Worm (Caenorhabditis elegans) whole organism, midembryonic: Measurements from ENCODE around the gene R04F11.2.

Experiments used
- T22C8.4 ChIP-seq: fragments of 200-800 bp; sonication (Bioruptor generic); IDR thresholded peaks from 2 replicates; pipeline ENCODE4 v1.3.6; 2022; ENCODE audit warnings: missing genetic modification characterization, missing compliant biosample characterization
- cog-1 ChIP-seq: sonication (generic microtip); optimal IDR thresholded peaks from 2 replicates; lab custom pipeline; 2016; ENCODE audit warnings: missing genetic modification characterization, missing compliant biosample characterization
- flt-1 ChIP-seq: fragments of 200-800 bp; sonication (Bioruptor generic); IDR thresholded peaks from 2 replicates; pipeline ENCODE4 v1.3.6; 2022; ENCODE audit warnings: missing genetic modification characterization, missing compliant biosample characterization
- klf-2 ChIP-seq: fragments of 200-800 bp; sonication (Bioruptor generic); conservative IDR thresholded peaks from 2 replicates; pipeline ENCODE4 v1.3.6; 2022; ENCODE audit warnings: missing genetic modification reagents, missing genetic modification characterization, missing compliant biosample characterization
- med-1 ChIP-seq: sonication (generic microtip); optimal IDR thresholded peaks from 2 replicates; lab custom pipeline; 2017; ENCODE audit warnings: missing genetic modification characterization, mild to moderate bottlenecking, missing compliant biosample characterization, antibody characterized with exemption, missing genetic modification reagents; ENCODE audit not compliant: insufficient read depth
- ref-1 ChIP-seq: fragments of 200-800 bp; sonication (Bioruptor generic); conservative IDR thresholded peaks from 2 replicates; pipeline ENCODE4 v1.3.6; 2022; ENCODE audit warnings: missing genetic modification reagents, missing genetic modification characterization, missing compliant biosample characterization
- tab-1 ChIP-seq: fragments of 200-800 bp; sonication (Bioruptor generic); IDR thresholded peaks from 2 replicates; pipeline ENCODE4 v1.3.6; 2022; ENCODE audit warnings: missing genetic modification characterization, missing compliant biosample characterization
- ztf-23 ChIP-seq: fragments of 200-800 bp; sonication (Bioruptor generic); IDR thresholded peaks from 2 replicates; pipeline ENCODE4 v1.3.6; 2022; ENCODE audit warnings: missing genetic modification reagents, missing genetic modification characterization, missing compliant biosample characterization
- ztf-29 ChIP-seq: fragments of 200-800 bp; sonication (Bioruptor generic); IDR thresholded peaks from 2 replicates; pipeline ENCODE4 v1.3.6; 2022; ENCODE audit warnings: missing genetic modification reagents, missing genetic modification characterization, missing compliant biosample characterization

R04F11.2 gene

DNA sequence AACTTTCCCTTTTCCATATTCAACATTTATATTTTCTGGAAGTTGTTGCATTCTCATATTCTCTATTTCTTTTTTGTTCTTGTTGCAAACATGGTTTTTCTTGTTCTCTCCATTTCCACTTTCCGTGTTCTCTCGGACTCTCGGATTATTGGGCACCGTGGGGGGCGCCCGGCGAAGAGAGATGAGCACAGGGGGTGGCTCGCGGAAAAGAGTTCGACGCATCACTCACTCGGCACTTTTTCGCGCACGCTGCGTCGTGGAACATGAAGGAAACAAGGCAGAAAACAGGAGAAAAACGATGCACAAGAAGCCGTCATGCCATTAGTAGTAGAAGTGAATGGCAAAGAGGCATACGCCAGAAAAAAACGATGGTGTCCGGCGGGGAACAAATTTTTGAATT lies 8.5 kb downstream of the R04F11.2 start:
- TF ChIP-seq med-1 (GFP tag; lab: Kevin White, UChicago) = no peak
- TF ChIP-seq flt-1 (GFP tag; lab: Robert Waterston, UW) = no peak
- no peak for TF ChIP-seq ztf-29 (GFP tag; lab: Robert Waterston, UW)
- no peak for TF ChIP-seq ref-1
- TF ChIP-seq klf-2 = no peak
- no peak for TF ChIP-seq cog-1 (tag; lab: Kevin White, UChicago)
- TF ChIP-seq tab-1 (GFP tag; lab: Robert Waterston, UW) = no peak

DNA sequence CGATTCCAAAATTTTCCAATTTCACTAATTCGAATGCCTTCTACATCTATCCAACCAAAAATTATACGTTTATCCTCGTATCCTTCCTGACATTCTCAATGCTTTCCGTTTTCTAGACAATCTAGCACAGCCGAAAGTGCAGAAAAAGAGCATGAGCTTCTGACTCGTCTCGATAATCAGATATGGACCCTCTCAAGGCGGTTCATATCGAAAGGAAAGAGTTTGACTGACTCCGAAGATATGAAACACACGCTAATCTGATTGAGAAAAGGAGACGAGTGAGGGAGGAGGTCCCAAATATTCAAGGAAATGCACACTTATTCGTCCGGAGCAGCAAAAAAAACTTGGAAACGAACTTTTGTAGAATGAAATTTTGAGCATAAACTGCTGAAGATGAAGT lies 11.0 kb downstream of the R04F11.2 start:
- TF ChIP-seq klf-2 = no peak
- TF ChIP-seq ref-1 = no peak
- TF ChIP-seq T22C8.4 (GFP tag; lab: Robert Waterston, UW) = no peak
- no peak for TF ChIP-seq cog-1 (tag; lab: Kevin White, UChicago)
- no peak for TF ChIP-seq med-1 (GFP tag; lab: Kevin White, UChicago)
- no peak for TF ChIP-seq tab-1 (GFP tag; lab: Robert Waterston, UW)

DNA sequence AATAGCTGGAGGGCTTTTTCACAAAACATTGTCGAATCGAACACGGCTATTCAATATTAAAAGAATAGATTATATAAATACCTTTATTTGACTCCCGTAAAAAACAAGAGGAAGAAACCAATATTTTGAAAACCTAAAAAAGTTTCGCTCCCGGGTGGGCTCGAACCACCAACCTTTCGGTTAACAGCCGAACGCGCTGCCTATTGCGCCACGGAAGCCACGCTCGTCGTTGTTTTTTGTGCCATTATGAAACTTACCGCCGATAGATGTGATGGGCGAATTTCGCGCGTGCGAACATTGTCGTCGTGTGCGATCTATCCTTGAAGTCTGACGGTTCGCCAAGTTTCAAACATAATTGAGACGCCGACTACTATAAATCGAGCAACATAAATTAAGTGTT lies 13.6 kb downstream of the R04F11.2 start:
- TF ChIP-seq cog-1 (tag; lab: Kevin White, UChicago) = no peak
- no peak for TF ChIP-seq med-1 (GFP tag; lab: Kevin White, UChicago)
- TF ChIP-seq klf-2 = no peak
- TF ChIP-seq ztf-29 (GFP tag; lab: Robert Waterston, UW) = no peak
- peak; percentile 71 for TF ChIP-seq ztf-23 (GFP tag; lab: Robert Waterston, UW)
- no peak for TF ChIP-seq T22C8.4 (GFP tag; lab: Robert Waterston, UW)
- TF ChIP-seq flt-1 (GFP tag; lab: Robert Waterston, UW) = peak; percentile 79
- peak; percentile 61; the same call in 1 of the 2 replicates for TF ChIP-seq tab-1 (GFP tag; lab: Robert Waterston, UW)
- TF ChIP-seq ref-1 = peak; percentile 46; the same call in 1 of the 2 replicates

DNA sequence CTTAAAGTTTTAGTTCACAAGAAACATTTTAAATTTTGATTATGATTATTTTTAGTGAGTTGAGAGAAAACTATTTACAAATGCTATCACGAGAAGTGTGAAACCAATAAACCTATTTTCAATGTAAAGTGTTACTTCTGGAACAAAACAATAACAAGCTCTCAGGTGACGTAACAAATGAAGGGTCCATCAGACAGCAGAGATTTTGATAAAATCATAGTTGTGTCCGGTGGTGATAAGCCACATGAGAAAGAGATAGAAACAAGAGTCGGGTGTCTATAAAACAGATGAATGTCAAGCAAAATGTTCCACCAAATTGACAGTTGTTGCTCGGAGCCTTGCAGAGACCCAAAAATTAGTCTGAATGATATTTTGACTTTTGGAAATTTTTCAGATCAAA lies 16.2 kb downstream of the R04F11.2 start:
- no peak for TF ChIP-seq tab-1 (GFP tag; lab: Robert Waterston, UW)
- no peak for TF ChIP-seq ztf-23 (GFP tag; lab: Robert Waterston, UW)
- no peak for TF ChIP-seq ref-1
- TF ChIP-seq klf-2 = no peak
- TF ChIP-seq ztf-29 (GFP tag; lab: Robert Waterston, UW) = no peak
- no peak for TF ChIP-seq med-1 (GFP tag; lab: Kevin White, UChicago)
- no peak for TF ChIP-seq flt-1 (GFP tag; lab: Robert Waterston, UW)
- TF ChIP-seq cog-1 (tag; lab: Kevin White, UChicago) = no peak
- TF ChIP-seq T22C8.4 (GFP tag; lab: Robert Waterston, UW) = no peak

DNA sequence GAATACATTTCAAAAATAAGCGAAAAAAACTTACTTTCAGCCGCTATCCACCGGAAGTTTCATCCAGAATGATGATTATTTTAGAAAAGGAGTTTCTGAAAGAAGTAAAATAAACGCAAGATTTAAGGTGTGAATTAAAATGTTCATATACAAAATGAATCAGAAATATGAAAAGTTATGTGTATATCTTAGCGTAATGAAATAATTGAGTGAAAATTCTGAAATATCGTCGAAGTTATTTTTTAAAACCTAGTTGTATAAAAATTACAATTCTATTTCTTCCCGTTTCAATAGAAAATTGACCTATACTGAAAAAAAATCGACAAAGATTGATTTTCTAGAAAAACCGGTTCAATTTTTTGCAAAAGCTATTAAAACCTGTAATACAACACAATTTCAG lies 19.7 kb downstream of the R04F11.2 start, which contains the start of gene twk-13:
twk-13 (minus strand) TSS at position 101 of the 400 bp plus-strand sequence.
- TF ChIP-seq klf-2 (no peak), flt-1 (GFP tag; lab: Robert Waterston, UW) (no peak), ztf-29 (GFP tag; lab: Robert Waterston, UW) (no peak), ref-1 (no peak), tab-1 (GFP tag; lab: Robert Waterston, UW) (no peak), ztf-23 (GFP tag; lab: Robert Waterston, UW) (no peak), cog-1 (tag; lab: Kevin White, UChicago) (no peak), med-1 (GFP tag; lab: Kevin White, UChicago) (no peak), T22C8.4 (GFP tag; lab: Robert Waterston, UW) (no peak)

DNA sequence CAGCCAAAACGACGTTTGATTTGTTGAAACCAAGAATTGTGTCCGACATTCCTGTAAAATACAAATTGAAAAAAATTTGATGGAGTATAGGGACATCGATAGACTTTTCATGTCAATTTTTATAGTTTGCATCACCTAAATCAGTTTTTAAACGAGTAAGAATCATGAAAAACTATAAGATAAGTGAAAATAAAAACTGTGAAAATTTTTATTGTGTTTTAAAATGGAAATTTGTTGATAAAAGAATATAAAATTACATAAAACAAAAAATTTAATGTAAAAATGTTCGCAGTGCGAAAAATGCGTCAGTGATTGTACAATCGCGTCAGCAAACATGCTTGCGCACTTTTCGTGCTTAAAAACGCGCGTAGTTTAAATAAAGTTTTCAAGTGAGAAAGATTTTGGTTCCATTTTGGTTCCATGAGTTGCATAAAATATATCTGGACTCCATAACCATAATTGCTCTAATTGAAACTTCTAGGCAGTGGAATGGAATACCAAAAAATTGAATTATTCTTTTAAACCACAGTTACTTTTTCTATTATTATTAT lies 25.3 kb downstream of the R04F11.2 start, which contains the start of gene tomm-20:
tomm-20 (minus strand) TSS at position 51 of the 551 bp plus-strand sequence.
- peak; percentile 54 for TF ChIP-seq med-1 (GFP tag; lab: Kevin White, UChicago)
- no peak for TF ChIP-seq tab-1 (GFP tag; lab: Robert Waterston, UW)
- peak; percentile 88 for TF ChIP-seq ztf-23 (GFP tag; lab: Robert Waterston, UW)
- no peak for TF ChIP-seq ref-1
- TF ChIP-seq T22C8.4 (GFP tag; lab: Robert Waterston, UW) = no peak
- TF ChIP-seq ztf-29 (GFP tag; lab: Robert Waterston, UW) = no peak
- TF ChIP-seq cog-1 (tag; lab: Kevin White, UChicago) = peak; percentile 83
- TF ChIP-seq klf-2 = peak; percentile 72
- TF ChIP-seq flt-1 (GFP tag; lab: Robert Waterston, UW) = peak; percentile 87

DNA sequence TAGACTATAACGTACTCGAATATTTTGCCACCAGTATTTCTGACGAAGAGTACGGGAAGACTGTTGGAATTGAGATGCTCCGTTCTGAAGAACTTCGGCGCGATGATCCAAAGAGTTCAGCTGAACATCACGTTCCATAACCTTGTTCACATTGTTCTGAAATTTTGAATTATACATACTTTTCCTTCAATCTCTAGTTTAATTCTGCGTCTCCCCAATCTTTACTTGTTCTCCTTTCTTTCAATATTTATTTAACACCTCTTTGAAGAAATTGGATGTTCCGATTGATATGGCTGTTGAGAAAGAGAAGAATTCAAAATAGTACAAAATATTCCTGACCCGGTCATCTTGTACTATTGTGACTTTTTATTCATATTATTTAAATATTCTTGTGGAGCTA lies 26.7 kb downstream of the R04F11.2 start, which contains the start of gene F23H12.3:
F23H12.3 (plus strand) TSS at position 301 of the 400 bp plus-strand sequence.
- TF ChIP-seq cog-1 (tag; lab: Kevin White, UChicago) (no peak), med-1 (GFP tag; lab: Kevin White, UChicago) (no peak), ztf-29 (GFP tag; lab: Robert Waterston, UW) (no peak), ref-1 (no peak)

DNA sequence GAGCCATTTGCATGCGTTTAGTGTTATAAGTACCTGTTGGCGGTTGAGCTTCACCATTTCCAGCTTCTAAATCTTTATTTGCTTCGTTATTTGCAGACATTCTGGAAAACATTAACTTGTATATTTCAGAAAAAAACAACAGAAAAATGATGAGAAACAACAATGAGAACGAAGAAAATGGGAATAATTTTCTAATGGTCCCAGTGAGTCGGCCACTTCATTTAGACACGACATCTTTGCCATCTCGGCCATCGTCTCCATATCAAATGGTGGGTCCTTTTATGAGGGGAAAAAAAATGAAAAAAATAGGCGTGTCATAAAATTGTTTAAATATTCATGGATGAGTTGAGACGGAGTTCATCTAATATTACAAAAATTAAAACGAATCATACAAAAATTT lies 27.6 kb downstream of the R04F11.2 start, which contains the start of gene snb-2:
snb-2 (minus strand) TSS at position 101 of the 400 bp plus-strand sequence.
- TF ChIP-seq med-1 (GFP tag; lab: Kevin White, UChicago) (no peak), ref-1 (no peak), T22C8.4 (GFP tag; lab: Robert Waterston, UW) (no peak), klf-2 (no peak), ztf-29 (GFP tag; lab: Robert Waterston, UW) (no peak), flt-1 (GFP tag; lab: Robert Waterston, UW) (no peak), ztf-23 (GFP tag; lab: Robert Waterston, UW) (no peak), tab-1 (GFP tag; lab: Robert Waterston, UW) (no peak), cog-1 (tag; lab: Kevin White, UChicago) (no peak)

DNA sequence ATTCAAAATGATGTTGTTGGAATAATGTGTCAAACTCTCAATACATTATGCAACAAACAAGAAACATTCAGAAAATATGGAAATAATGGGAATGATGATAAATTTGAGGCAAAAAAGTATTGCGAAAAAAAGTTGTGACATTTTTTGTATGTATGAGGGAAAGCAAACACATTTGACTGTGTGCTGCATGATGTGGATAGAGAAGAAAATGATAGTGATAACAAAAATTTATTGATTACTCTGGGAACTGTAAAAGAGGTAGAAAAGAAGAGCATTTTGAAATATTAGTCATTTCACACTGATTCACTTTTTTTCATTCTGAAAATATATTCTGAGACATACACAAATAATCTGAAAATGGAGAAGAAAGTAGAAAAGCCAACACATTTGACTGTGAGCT lies 29.7 kb downstream of the R04F11.2 start:
- no peak for TF ChIP-seq med-1 (GFP tag; lab: Kevin White, UChicago)
- no peak for TF ChIP-seq klf-2
- TF ChIP-seq ref-1 = no peak
- TF ChIP-seq cog-1 (tag; lab: Kevin White, UChicago) = no peak
- TF ChIP-seq tab-1 (GFP tag; lab: Robert Waterston, UW) = no peak
- TF ChIP-seq ztf-23 (GFP tag; lab: Robert Waterston, UW) = no peak
- no peak for TF ChIP-seq T22C8.4 (GFP tag; lab: Robert Waterston, UW)
- no peak for TF ChIP-seq ztf-29 (GFP tag; lab: Robert Waterston, UW)
- no peak for TF ChIP-seq flt-1 (GFP tag; lab: Robert Waterston, UW)
